Worm (Caenorhabditis elegans) whole organism, L4 larva: ENCODE results near the gene bli-2.

Experiments
- D1046.2 ChIP-seq: fragments of 200-800 bp; sonication (Bioruptor generic); IDR thresholded peaks from 2 replicates; pipeline ENCODE4 v1.3.6; 2022; ENCODE audit warnings: missing genetic modification characterization, missing compliant biosample characterization
- F26F4.8 ChIP-seq: fragments of 200-800 bp; sonication (Bioruptor generic); conservative IDR thresholded peaks from 2 replicates; pipeline ENCODE4 v1.3.6; 2022; ENCODE audit warnings: missing genetic modification characterization, missing compliant biosample characterization
- T26A8.4 ChIP-seq: fragments of 200-800 bp; sonication (Bioruptor generic); IDR thresholded peaks from 2 replicates; pipeline ENCODE4 v1.3.6; 2022; ENCODE audit warnings: missing genetic modification characterization, missing compliant biosample characterization
- Y5F2A.4 ChIP-seq: fragments of 200-800 bp; sonication (Bioruptor generic); optimal IDR thresholded peaks from 2 replicates; lab custom pipeline; 2018; ENCODE audit warnings: mild to moderate bottlenecking, missing genetic modification characterization, missing compliant biosample characterization
- aha-1 ChIP-seq: fragments of 150-350 bp; peaks from one replicate; lab custom pipeline; 2014; ENCODE audit warnings: missing biosample characterization, missing genetic modification characterization
- attf-4 ChIP-seq: sonication (generic microtip); optimal IDR thresholded peaks from 3 replicates; lab custom pipeline; 2017; ENCODE audit warnings: missing biosample characterization, missing genetic modification characterization
- ceh-44 ChIP-seq: fragments of 200-800 bp; sonication (Bioruptor generic); IDR thresholded peaks from 2 replicates; pipeline ENCODE4 v1.3.6; 2022; ENCODE audit warnings: missing genetic modification reagents, missing genetic modification characterization, missing compliant biosample characterization
- ctbp-1 ChIP-seq: fragments of 200-800 bp; sonication (Bioruptor generic); IDR thresholded peaks from 2 replicates; pipeline ENCODE4 v1.3.6; 2022; ENCODE audit warnings: missing genetic modification reagents, missing genetic modification characterization, missing compliant biosample characterization
- dmd-6 ChIP-seq: fragments of 200-800 bp; sonication (Bioruptor generic); IDR thresholded peaks from 2 replicates; pipeline ENCODE4 v1.3.6; 2022; ENCODE audit warnings: missing genetic modification reagents, missing genetic modification characterization, missing compliant biosample characterization
- dmd-9 ChIP-seq: fragments of 200-800 bp; sonication (Bioruptor generic); IDR thresholded peaks from 2 replicates; pipeline ENCODE4 v1.3.6; 2022; ENCODE audit warnings: missing genetic modification reagents, missing genetic modification characterization, missing compliant biosample characterization
- dpl-1 ChIP-seq: fragments of 150-350 bp; optimal IDR thresholded peaks from 2 replicates; lab custom pipeline; 2014; ENCODE audit warnings: missing biosample characterization, missing genetic modification reagents, missing genetic modification characterization
- dve-1 ChIP-seq: sonication (generic microtip); optimal IDR thresholded peaks from 2 replicates; lab custom pipeline; 2017; ENCODE audit warnings: antibody characterized with exemption, mild to moderate bottlenecking, missing genetic modification characterization, missing compliant biosample characterization; ENCODE audit not compliant: insufficient read depth
- fkh-10 ChIP-seq: fragments of 150-350 bp; optimal IDR thresholded peaks from 2 replicates; lab custom pipeline; 2014; ENCODE audit warnings: missing biosample characterization, missing genetic modification reagents, missing genetic modification characterization
- fos-1 ChIP-seq: fragments of 150-350 bp; optimal IDR thresholded peaks from 2 replicates; lab custom pipeline; 2014; ENCODE audit warnings: missing biosample characterization, missing genetic modification characterization
- hlh-30 ChIP-seq: sonication (generic microtip); optimal IDR thresholded peaks from 2 replicates; lab custom pipeline; 2017; ENCODE audit warnings: antibody characterized with exemption, mild to moderate bottlenecking, missing genetic modification characterization, missing compliant biosample characterization; ENCODE audit not compliant: insufficient read depth
- jun-1 ChIP-seq: fragments of 150-350 bp; optimal IDR thresholded peaks from 2 replicates; lab custom pipeline; 2014; ENCODE audit warnings: missing biosample characterization, missing genetic modification reagents, missing genetic modification characterization
- lim-7 ChIP-seq: fragments of 200-800 bp; sonication (Bioruptor generic); IDR thresholded peaks from 2 replicates; pipeline ENCODE4 v1.3.6; 2022; ENCODE audit warnings: missing genetic modification characterization, missing compliant biosample characterization
- lin-1 ChIP-seq: fragments of 200-800 bp; sonication (Bioruptor generic); IDR thresholded peaks from 2 replicates; pipeline ENCODE4 v1.3.6; 2022; ENCODE audit warnings: missing genetic modification reagents, missing genetic modification characterization, missing compliant biosample characterization
- lin-13 ChIP-seq: fragments of 150-350 bp; optimal IDR thresholded peaks from 2 replicates; lab custom pipeline; 2014; ENCODE audit warnings: missing biosample characterization, missing genetic modification reagents, missing genetic modification characterization
- lin-29 ChIP-seq: fragments of 200-800 bp; sonication (Bioruptor generic); IDR thresholded peaks from 2 replicates; pipeline ENCODE4 v1.3.6; 2022; ENCODE audit warnings: missing genetic modification reagents, missing genetic modification characterization, missing compliant biosample characterization
- lin-38 ChIP-seq: fragments of 200-800 bp; sonication (Bioruptor generic); IDR thresholded peaks from 2 replicates; pipeline ENCODE4 v1.3.6; 2022; ENCODE audit warnings: missing genetic modification reagents, missing genetic modification characterization, missing compliant biosample characterization
- lin-39 ChIP-seq: fragments of 150-350 bp; optimal IDR thresholded peaks from 2 replicates; lab custom pipeline; 2014; ENCODE audit warnings: missing biosample characterization, missing genetic modification reagents, missing genetic modification characterization
- lir-3 ChIP-seq: sonication (generic microtip); optimal IDR thresholded peaks from 2 replicates; lab custom pipeline; 2016; ENCODE audit warnings: mild to moderate bottlenecking, missing genetic modification characterization, missing compliant biosample characterization
- lsy-2 ChIP-seq, 2 experiments: fragments of 150-350 bp in 1 of 2; sonication (generic microtip) in 1 of 2; optimal IDR thresholded peaks; 2 replicates each; lab custom pipeline; 2014 to 2017; ENCODE audit warnings: missing biosample characterization in 2 of 2, missing genetic modification characterization in 2 of 2
- madf-5 ChIP-seq, 2 experiments: fragments of 200-800 bp; sonication (Bioruptor generic); IDR thresholded peaks; 2 replicates each; pipeline ENCODE4 v1.3.6; 2022; ENCODE audit warnings: missing compliant biosample characterization in 2 of 2, missing genetic modification characterization in 2 of 2
- mep-1 ChIP-seq: fragments of 150-350 bp; sonication (generic microtip); optimal IDR thresholded peaks from 3 replicates; lab custom pipeline; 2014; ENCODE audit warnings: missing biosample characterization, missing genetic modification characterization
- mes-2 ChIP-seq: sonication (generic microtip); optimal IDR thresholded peaks from 2 replicates; lab custom pipeline; 2016; ENCODE audit warnings: missing genotype, mild to moderate bottlenecking, missing genetic modification characterization, missing compliant biosample characterization; ENCODE audit not compliant: poor library complexity, severe bottlenecking
- mxl-3 ChIP-seq: fragments of 200-800 bp; sonication (Bioruptor generic); optimal IDR thresholded peaks from 2 replicates; lab custom pipeline; 2018; ENCODE audit warnings: mild to moderate bottlenecking, missing genetic modification characterization, missing compliant biosample characterization
- nhr-10 ChIP-seq: fragments of 150-350 bp; optimal IDR thresholded peaks from 2 replicates; lab custom pipeline; 2014; ENCODE audit warnings: missing biosample characterization, missing genetic modification characterization
- nhr-102 ChIP-seq: sonication (generic microtip); optimal IDR thresholded peaks from 2 replicates; lab custom pipeline; 2016; ENCODE audit warnings: mild to moderate bottlenecking, missing genetic modification characterization, moderate library complexity, missing compliant biosample characterization
- nhr-42 ChIP-seq: fragments of 200-800 bp; sonication (Bioruptor generic); IDR thresholded peaks from 2 replicates; pipeline ENCODE4 v1.3.6; 2022; ENCODE audit warnings: missing genetic modification characterization, missing compliant biosample characterization
- nhr-6 ChIP-seq: fragments of 150-350 bp; optimal IDR thresholded peaks from 2 replicates; lab custom pipeline; 2014; ENCODE audit warnings: missing biosample characterization, missing genetic modification characterization
- nhr-76 ChIP-seq: fragments of 150-350 bp; optimal IDR thresholded peaks from 2 replicates; lab custom pipeline; 2014; ENCODE audit warnings: missing biosample characterization, missing genetic modification characterization
- nhr-77 ChIP-seq: fragments of 150-350 bp; optimal IDR thresholded peaks from 2 replicates; lab custom pipeline; 2014; ENCODE audit warnings: missing biosample characterization, missing genetic modification characterization
- saeg-2 ChIP-seq: fragments of 200-800 bp; sonication (Bioruptor generic); IDR thresholded peaks from 2 replicates; pipeline ENCODE4 v1.3.6; 2022; ENCODE audit warnings: missing genetic modification reagents, missing genetic modification characterization, missing compliant biosample characterization
- skn-1 ChIP-seq: fragments of 150-350 bp; optimal IDR thresholded peaks from 2 replicates; lab custom pipeline; 2014; ENCODE audit warnings: missing biosample characterization, missing genetic modification characterization
- snpc-1.2 ChIP-seq: fragments of 200-800 bp; sonication (Bioruptor generic); IDR thresholded peaks from 2 replicates; pipeline ENCODE4 v1.3.6; 2022; ENCODE audit warnings: missing genetic modification reagents, missing genetic modification characterization, missing compliant biosample characterization
- tag-97 ChIP-seq: fragments of 200-800 bp; sonication (Bioruptor generic); IDR thresholded peaks from 2 replicates; pipeline ENCODE4 v1.3.6; 2022; ENCODE audit warnings: missing genetic modification characterization, missing compliant biosample characterization
- tra-1 ChIP-seq: fragments of 200-800 bp; sonication (Bioruptor generic); IDR thresholded peaks from 2 replicates; pipeline ENCODE4 v1.3.6; 2022; ENCODE audit warnings: missing genetic modification reagents, missing genetic modification characterization, missing compliant biosample characterization
- unc-62 ChIP-seq, 3 experiments: fragments of 150-350 bp in 1 of 3; sonication (generic microtip); optimal IDR thresholded peaks in 2 of 3; peaks in 1 of 3; 1 replicate in 1 of 3; 2 replicates in 2 of 3; lab custom pipeline; 2014 to 2017; ENCODE audit warnings: missing biosample characterization in 3 of 3, missing genetic modification characterization in 3 of 3, missing genetic modification reagents in 3 of 3, missing genotype in 1 of 3
- zag-1 ChIP-seq: fragments of 150-350 bp; optimal IDR thresholded peaks from 2 replicates; lab custom pipeline; 2014; ENCODE audit warnings: missing biosample characterization, missing genetic modification characterization
- zip-2 ChIP-seq: fragments of 150-350 bp; optimal IDR thresholded peaks from 2 replicates; lab custom pipeline; 2014; ENCODE audit warnings: missing biosample characterization, missing genetic modification characterization

bli-2 gene

DNA sequence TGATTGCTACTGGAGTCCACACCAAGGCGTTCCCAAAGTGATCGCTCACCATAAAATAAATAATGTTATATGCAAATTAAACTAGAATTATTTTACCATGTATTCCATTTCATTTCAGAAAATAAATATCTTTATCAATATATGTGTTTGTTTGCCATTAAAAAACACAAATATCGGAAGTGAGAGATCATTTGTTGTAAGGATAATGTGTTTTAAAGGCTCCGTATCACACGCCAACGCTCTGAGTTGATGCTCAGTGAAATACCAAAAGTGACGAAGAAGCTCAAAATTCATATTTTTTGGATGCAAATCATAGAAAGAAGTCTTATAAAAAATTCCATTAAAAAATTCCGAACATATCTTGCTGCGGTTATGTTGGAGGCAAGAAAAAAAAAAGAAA is 44.0 kb upstream of the bli-2 start:
- no peak for TF ChIP-seq snpc-1.2 (GFP tag; lab: Robert Waterston, UW)
- peak in 1 of 2 experiments; percentile 91 for TF ChIP-seq unc-62 (GFP tag; optimal IDR thresholded peaks at IDR 0.05 in 1 of 2; lab: Kevin White, UChicago)
- TF ChIP-seq unc-62 (tag; optimal IDR thresholded peaks at IDR 0.05; lab: Kevin White, UChicago) = no peak

ce11 chrII:5694798-5695197 is 42.6 kb upstream of the bli-2 start, which contains the start of gene C25H3.14:
Gene C25H3.14, plus strand, starts transcription at chrII:5695098.
- TF ChIP-seq mxl-3 (GFP tag; lab: Kevin White, UChicago) = no peak
- no peak for TF ChIP-seq hlh-30 (tag; lab: Kevin White, UChicago)
- TF ChIP-seq nhr-77 (tag; lab: Kevin White, UChicago) = no peak
- TF ChIP-seq zag-1 = no peak
- no peak for TF ChIP-seq ceh-44 (GFP tag; lab: Robert Waterston, UW)
- no peak for TF ChIP-seq dve-1 (tag; lab: Kevin White, UChicago)
- TF ChIP-seq aha-1 (tag; lab: Kevin White, UChicago) = no peak
- TF ChIP-seq lin-38 (GFP tag; lab: Robert Waterston, UW) = no peak
- TF ChIP-seq, all 104 proteins: peak for 0

DNA sequence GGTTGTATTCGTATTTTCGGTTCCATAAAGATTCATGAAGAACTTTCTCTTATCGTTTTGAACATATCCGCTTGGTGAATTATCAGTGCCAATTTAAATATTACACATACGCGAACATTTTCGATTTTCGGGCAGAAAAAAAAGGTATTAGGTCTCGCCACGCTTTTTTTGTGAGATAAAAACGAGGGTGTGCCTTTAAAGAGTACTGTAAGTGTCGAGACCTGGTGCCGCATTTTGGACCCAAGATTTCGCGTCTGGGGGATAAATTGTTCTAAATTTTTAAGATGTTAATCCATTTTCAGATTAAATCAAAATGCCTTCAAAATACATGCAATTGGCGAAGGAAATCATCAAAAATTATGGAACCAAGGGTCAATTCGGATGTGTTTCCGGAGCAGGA is 41.7 kb upstream of the bli-2 start, which contains the start of gene C25H3.3:
TSS of gene C25H3.3 (plus strand) at position 301 of the 400 bp plus-strand sequence.
- TF ChIP-seq zag-1 = no peak
- TF ChIP-seq aha-1 (tag; lab: Kevin White, UChicago) = peak; percentile 77
- TF ChIP-seq lsy-2 (tag; optimal IDR thresholded peaks at IDR 0.05; lab: Kevin White, UChicago) = no peak
- no peak for TF ChIP-seq nhr-6
- no peak for TF ChIP-seq lim-7 (GFP tag; lab: Robert Waterston, UW)
- no peak for TF ChIP-seq lin-13
- TF ChIP-seq zip-2 (tag; lab: Kevin White, UChicago) = no peak

- TF ChIP-seq nhr-102 (no peak), aha-1 (tag; lab: Kevin White, UChicago) (peak; percentile 75), nhr-76 (tag; lab: Kevin White, UChicago) (no peak), mes-2 (tag; lab: Kevin White, UChicago) (peak; percentile 50), mep-1 (tag; lab: Kevin White, UChicago) (peak; percentile 5), unc-62 (GFP tag; optimal IDR thresholded peaks at IDR 0.05 in 1 of 2; lab: Kevin White, UChicago) (peak in 1 of 2 experiments; percentile 15), unc-62 (tag; optimal IDR thresholded peaks at IDR 0.05; lab: Kevin White, UChicago) (no peak), T26A8.4 (GFP tag; lab: Robert Waterston, UW) (no peak), lsy-2 (tag; optimal IDR thresholded peaks at IDR 0.05; lab: Kevin White, UChicago) (peak in 1 of 2 experiments; percentile 37), snpc-1.2 (GFP tag; lab: Robert Waterston, UW) (no peak), dmd-9 (GFP tag; lab: Robert Waterston, UW) (no peak), madf-5 (GFP tag; IDR thresholded peaks at IDR 0.05; lab: Robert Waterston, UW) (no peak), saeg-2 (GFP tag; lab: Robert Waterston, UW) (no peak)
These were observed 39.1 kb upstream of the bli-2 start, which contains the start of the genes ndub-5 and eif-2D for ce11 chrII:5691216-5691771. Gene ndub-5, minus strand, starts transcription at chrII:5691353. Gene eif-2D, plus strand, starts transcription at chrII:5691721.

- TF ChIP-seq D1046.2 (GFP tag; lab: Robert Waterston, UW) (no peak), F26F4.8 (no peak), madf-5 (GFP tag; IDR thresholded peaks at IDR 0.05; lab: Robert Waterston, UW) (no peak), lir-3 (tag; lab: Kevin White, UChicago) (no peak), lim-7 (GFP tag; lab: Robert Waterston, UW) (no peak), dpl-1 (GFP tag; lab: Kevin White, UChicago) (no peak), lin-39 (tag; lab: Kevin White, UChicago) (no peak), tra-1 (GFP tag; lab: Robert Waterston, UW) (no peak), nhr-10 (tag; lab: Kevin White, UChicago) (no peak), skn-1 (no peak), nhr-76 (tag; lab: Kevin White, UChicago) (no peak), nhr-42 (no peak), tag-97 (GFP tag; lab: Robert Waterston, UW) (no peak), lin-29 (no peak), fkh-10 (GFP tag; lab: Kevin White, UChicago) (no peak), jun-1 (tag; lab: Kevin White, UChicago) (no peak), Y5F2A.4 (GFP tag; lab: Kevin White, UChicago) (no peak), ctbp-1 (GFP tag; lab: Robert Waterston, UW) (no peak), fos-1 (tag; lab: Kevin White, UChicago) (no peak), dmd-6 (GFP tag; lab: Robert Waterston, UW) (peak; percentile 49; the same call in 1 of the 2 replicates), lin-1 (no peak), attf-4 (tag; lab: Kevin White, UChicago) (no peak)
These were observed 36.7 kb upstream of the bli-2 start, which contains the start of gene C25H3.11 for ce11 chrII:5688959-5689358. Gene C25H3.11, minus strand, starts transcription at chrII:5689040.
